Worm (Caenorhabditis elegans) whole organism, L1 larva: ENCODE measurements around the gene F20G2.6.

ENCODE experiments used
- egl-27 ChIP-seq, 2 experiments: fragments of 150-350 bp in 1 of 2; sonication (generic microtip); optimal IDR thresholded peaks; 3 replicates each; lab custom pipeline; 2017 to 2018; ENCODE audit warnings: missing biosample characterization in 2 of 2, missing genetic modification characterization in 2 of 2, missing genetic modification reagents in 2 of 2
- nhr-11 ChIP-seq: fragments of 150-350 bp; optimal IDR thresholded peaks from 2 replicates; lab custom pipeline; 2014; ENCODE audit warnings: missing biosample characterization, missing genetic modification characterization
- nhr-76 ChIP-seq: sonication (generic microtip); optimal IDR thresholded peaks from 2 replicates; lab custom pipeline; 2017; ENCODE audit warnings: missing biosample characterization, missing genetic modification characterization
- pag-3 ChIP-seq: sonication (generic microtip); optimal IDR thresholded peaks from 2 replicates; lab custom pipeline; 2017; ENCODE audit warnings: missing genetic modification characterization, mild to moderate bottlenecking, missing compliant biosample characterization, antibody characterized with exemption, borderline replicate concordance; ENCODE audit not compliant: insufficient read depth
- pqm-1 ChIP-seq: sonication (generic microtip); optimal IDR thresholded peaks from 3 replicates; lab custom pipeline; 2017; ENCODE audit warnings: missing biosample characterization, missing genetic modification characterization
- snpc-4 ChIP-seq: fragments of 150-350 bp; optimal IDR thresholded peaks from 2 replicates; lab custom pipeline; 2014; ENCODE audit warnings: missing biosample characterization, missing genetic modification characterization
- zip-4 ChIP-seq: fragments of 200-800 bp; sonication (Bioruptor generic); optimal IDR thresholded peaks from 2 replicates; lab custom pipeline; 2018; ENCODE audit warnings: mild to moderate bottlenecking, missing genetic modification characterization, moderate library complexity, missing compliant biosample characterization

- TF ChIP-seq pqm-1 (tag; lab: Kevin White, UChicago) (no peak), snpc-4 (tag; lab: Kevin White, UChicago) (no peak), zip-4 (GFP tag; lab: Kevin White, UChicago) (no peak), pag-3 (tag; lab: Kevin White, UChicago) (no peak), nhr-76 (tag; lab: Kevin White, UChicago) (no peak), nhr-11 (tag; lab: Kevin White, UChicago) (no peak), egl-27 (tag; optimal IDR thresholded peaks at IDR 0.05; lab: Kevin White, UChicago) (no peak)
Observed at ce11 chrV:13763723-13764122, 846 bp downstream of the F20G2.6 start.
